Worm (Caenorhabditis elegans) whole organism, mixed stage, embryonic: Measurements from ENCODE around the gene cyp-33C5.

Experiments
- M03D4.4 ChIP-seq: sonication (generic microtip); optimal IDR thresholded peaks from 2 replicates; lab custom pipeline; 2017; ENCODE audit warnings: mild to moderate bottlenecking, missing genetic modification characterization, missing compliant biosample characterization
- bed-3 ChIP-seq: fragments of 200-800 bp; sonication (Bioruptor generic); optimal IDR thresholded peaks from 3 replicates; lab custom pipeline; 2018; ENCODE audit warnings: mild to moderate bottlenecking, missing genetic modification characterization, moderate library complexity, missing compliant biosample characterization
- blmp-1 ChIP-seq: fragments of 150-350 bp; optimal IDR thresholded peaks from 2 replicates; lab custom pipeline; 2014; ENCODE audit warnings: missing biosample characterization, missing genetic modification characterization
- ceh-39 ChIP-seq: fragments of 150-350 bp; optimal IDR thresholded peaks from 2 replicates; lab custom pipeline; 2014; ENCODE audit warnings: missing biosample characterization, missing genetic modification characterization
- ceh-43 ChIP-seq: fragments of 200-800 bp; sonication (Bioruptor generic); optimal IDR thresholded peaks from 2 replicates; lab custom pipeline; 2018; ENCODE audit warnings: mild to moderate bottlenecking, missing genetic modification characterization, moderate library complexity, missing compliant biosample characterization
- ceh-83 ChIP-seq: fragments of 200-800 bp; sonication (Bioruptor generic); optimal IDR thresholded peaks from 2 replicates; lab custom pipeline; 2018; ENCODE audit warnings: mild to moderate bottlenecking, missing genetic modification characterization, missing compliant biosample characterization
- ces-1 ChIP-seq: fragments of 150-350 bp; optimal IDR thresholded peaks from 2 replicates; lab custom pipeline; 2014; ENCODE audit warnings: missing biosample characterization, missing genetic modification reagents, missing genetic modification characterization
- cnd-1 ChIP-seq: fragments of 200-800 bp; sonication (Bioruptor generic); optimal IDR thresholded peaks from 2 replicates; lab custom pipeline; 2018; ENCODE audit warnings: mild to moderate bottlenecking, missing genetic modification characterization, missing compliant biosample characterization
- drap-1 ChIP-seq: fragments of 200-800 bp; sonication (Bioruptor generic); optimal IDR thresholded peaks from 3 replicates; lab custom pipeline; 2018; ENCODE audit warnings: mild to moderate bottlenecking, missing genetic modification characterization, missing compliant biosample characterization
- elt-1 ChIP-seq: sonication (generic microtip); optimal IDR thresholded peaks from 2 replicates; lab custom pipeline; 2017; ENCODE audit warnings: missing genetic modification characterization, mild to moderate bottlenecking, missing compliant biosample characterization, antibody characterized with exemption, moderate library complexity, borderline replicate concordance; ENCODE audit not compliant: insufficient read depth
- elt-3 ChIP-seq: fragments of 150-350 bp; optimal IDR thresholded peaks from 2 replicates; lab custom pipeline; 2014; ENCODE audit warnings: missing biosample characterization, missing genetic modification characterization
- flh-1 ChIP-seq: fragments of 200-800 bp; sonication (Bioruptor generic); optimal IDR thresholded peaks from 2 replicates; lab custom pipeline; 2018; ENCODE audit warnings: mild to moderate bottlenecking, missing genetic modification characterization, moderate library complexity, missing compliant biosample characterization
- ham-2 ChIP-seq: fragments of 200-800 bp; sonication (Bioruptor generic); optimal IDR thresholded peaks from 2 replicates; lab custom pipeline; 2018; ENCODE audit warnings: mild to moderate bottlenecking, missing genetic modification characterization, missing compliant biosample characterization
- hlh-1 ChIP-seq: fragments of 150-350 bp; optimal IDR thresholded peaks from 2 replicates; lab custom pipeline; 2014; ENCODE audit warnings: missing biosample characterization, missing genetic modification reagents, missing genetic modification characterization
- lin-13 ChIP-seq: fragments of 150-350 bp; optimal IDR thresholded peaks from 2 replicates; lab custom pipeline; 2014; ENCODE audit warnings: missing biosample characterization, missing genetic modification characterization
- lin-32 ChIP-seq: fragments of 200-800 bp; sonication (Bioruptor generic); optimal IDR thresholded peaks from 2 replicates; lab custom pipeline; 2018; ENCODE audit warnings: mild to moderate bottlenecking, missing genetic modification characterization, missing compliant biosample characterization
- mab-5 ChIP-seq: fragments of 150-350 bp; optimal IDR thresholded peaks from 2 replicates; lab custom pipeline; 2014; ENCODE audit warnings: missing biosample characterization, missing genetic modification characterization
- mep-1 ChIP-seq: fragments of 150-350 bp; optimal IDR thresholded peaks from 2 replicates; lab custom pipeline; 2017; ENCODE audit warnings: missing biosample characterization, missing genetic modification reagents, missing genetic modification characterization, inconsistent platforms
- nhr-12 ChIP-seq: fragments of 150-350 bp; optimal IDR thresholded peaks from 2 replicates; lab custom pipeline; 2014; ENCODE audit warnings: missing biosample characterization, missing genetic modification characterization
- nhr-2 ChIP-seq: fragments of 150-350 bp; optimal IDR thresholded peaks from 2 replicates; lab custom pipeline; 2014; ENCODE audit warnings: missing biosample characterization, missing genetic modification characterization
- nhr-28 ChIP-seq: fragments of 150-350 bp; optimal IDR thresholded peaks from 2 replicates; lab custom pipeline; 2014; ENCODE audit warnings: missing biosample characterization, missing genetic modification characterization
- nhr-76 ChIP-seq: sonication (generic microtip); optimal IDR thresholded peaks from 2 replicates; lab custom pipeline; 2017; ENCODE audit warnings: missing biosample characterization, missing genetic modification characterization
- sem-2 ChIP-seq: fragments of 200-800 bp; sonication (Bioruptor generic); optimal IDR thresholded peaks from 2 replicates; lab custom pipeline; 2018; ENCODE audit warnings: mild to moderate bottlenecking, missing genetic modification characterization, missing compliant biosample characterization
- snpc-4 ChIP-seq: fragments of 150-350 bp; optimal IDR thresholded peaks from 2 replicates; lab custom pipeline; 2014; ENCODE audit warnings: missing biosample characterization, missing genetic modification characterization
- sptf-1 ChIP-seq: sonication (generic microtip); optimal IDR thresholded peaks from 2 replicates; lab custom pipeline; 2017; ENCODE audit warnings: mild to moderate bottlenecking, missing genetic modification characterization, moderate library complexity, missing compliant biosample characterization
- tbx-8 ChIP-seq: fragments of 200-800 bp; sonication (Bioruptor generic); optimal IDR thresholded peaks from 2 replicates; lab custom pipeline; 2018; ENCODE audit warnings: mild to moderate bottlenecking, missing genetic modification characterization, moderate library complexity, missing compliant biosample characterization
- unc-120 ChIP-seq: sonication (generic microtip); optimal IDR thresholded peaks from 2 replicates; lab custom pipeline; 2017; ENCODE audit warnings: missing genetic modification characterization, missing compliant biosample characterization; ENCODE audit not compliant: poor library complexity, severe bottlenecking
- unc-39 ChIP-seq: fragments of 150-350 bp; optimal IDR thresholded peaks from 2 replicates; lab custom pipeline; 2014; ENCODE audit warnings: missing biosample characterization, missing genetic modification characterization
- unc-62 ChIP-seq: fragments of 150-350 bp; optimal IDR thresholded peaks from 2 replicates; lab custom pipeline; 2014; ENCODE audit warnings: missing biosample characterization, missing genetic modification reagents, missing genetic modification characterization
- zip-8 ChIP-seq: fragments of 150-350 bp; optimal IDR thresholded peaks from 2 replicates; lab custom pipeline; 2014; ENCODE audit warnings: missing biosample characterization, missing genetic modification characterization
- ztf-11 ChIP-seq: fragments of 150-350 bp; optimal IDR thresholded peaks from 2 replicates; lab custom pipeline; 2014; ENCODE audit warnings: missing biosample characterization, missing genetic modification characterization

Gene cyp-33C5

DNA sequence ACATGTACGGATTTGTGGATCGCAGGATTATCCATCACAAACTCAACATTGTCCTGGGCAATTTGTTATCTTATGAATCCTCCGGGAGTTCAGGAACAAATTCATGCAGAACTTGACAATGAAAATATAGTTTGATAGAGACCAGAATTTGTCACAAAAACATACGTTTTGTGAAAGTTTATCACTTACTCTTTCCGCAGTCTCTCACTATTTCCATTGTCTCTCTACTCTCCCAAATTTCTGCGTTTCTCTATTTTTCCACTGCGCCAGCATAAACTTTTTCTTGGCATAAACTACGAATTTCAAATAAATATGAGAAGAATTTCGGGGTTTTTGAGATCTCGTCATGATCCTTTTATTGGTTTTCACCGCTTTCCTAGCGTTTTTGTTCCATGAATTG lies 2.2 kb upstream of the cyp-33C5 start, which contains the start of gene cyp-33C3:
cyp-33C3 (plus strand) TSS at position 149 of the 400 bp plus-strand sequence.
- no peak for TF ChIP-seq nhr-12
- no peak for TF ChIP-seq cnd-1 (tag; lab: Kevin White, UChicago)
- TF ChIP-seq bed-3 (GFP tag; lab: Kevin White, UChicago): no peak
- TF ChIP-seq nhr-2 (tag; lab: Kevin White, UChicago): no peak
- no peak for TF ChIP-seq blmp-1 (tag; lab: Kevin White, UChicago)
- TF ChIP-seq ceh-39 (tag; lab: Kevin White, UChicago): no peak
- TF ChIP-seq elt-1: no peak
- no peak for TF ChIP-seq nhr-76 (tag; lab: Kevin White, UChicago)
- TF ChIP-seq mep-1: no peak
- no peak for TF ChIP-seq elt-3 (tag; lab: Kevin White, UChicago)
- no peak for TF ChIP-seq nhr-28 (tag; lab: Kevin White, UChicago)
- TF ChIP-seq ces-1: no peak
- TF ChIP-seq drap-1 (GFP tag; lab: Kevin White, UChicago): no peak
- TF ChIP-seq unc-39: no peak
- no peak for TF ChIP-seq unc-120
- no peak for TF ChIP-seq zip-8
- no peak for TF ChIP-seq ztf-11 (tag; lab: Kevin White, UChicago)
- TF ChIP-seq tbx-8 (GFP tag; lab: Kevin White, UChicago): no peak

- TF ChIP-seq blmp-1 (tag; lab: Kevin White, UChicago): no peak
- TF ChIP-seq hlh-1: no peak
- TF ChIP-seq ham-2 (GFP tag; lab: Kevin White, UChicago): no peak
- no peak for TF ChIP-seq cnd-1 (tag; lab: Kevin White, UChicago)
- no peak for TF ChIP-seq elt-1
- no peak for TF ChIP-seq ceh-43 (GFP tag; lab: Kevin White, UChicago)
- no peak for TF ChIP-seq sptf-1 (tag; lab: Kevin White, UChicago)
- no peak for TF ChIP-seq nhr-76 (tag; lab: Kevin White, UChicago)
- no peak for TF ChIP-seq ztf-11 (tag; lab: Kevin White, UChicago)
- no peak for TF ChIP-seq snpc-4
Observed at ce11 chrV:2249310-2249709, 4.5 kb downstream of the cyp-33C5 start, which contains the start of gene cyp-33C6. Gene cyp-33C6, minus strand, starts transcription at chrV:2249410.

ce11 chrV:2250126-2250590 lies 5.4 kb downstream of the cyp-33C5 start, which contains the start of gene cyp-33C7:
Gene cyp-33C7, plus strand, starts transcription at chrV:2250540.
- TF ChIP-seq ces-1 (no peak), tbx-8 (GFP tag; lab: Kevin White, UChicago) (no peak), ham-2 (GFP tag; lab: Kevin White, UChicago) (no peak), snpc-4 (no peak), blmp-1 (tag; lab: Kevin White, UChicago) (no peak), flh-1 (GFP tag; lab: Kevin White, UChicago) (no peak), unc-62 (GFP tag; lab: Kevin White, UChicago) (no peak), ztf-11 (tag; lab: Kevin White, UChicago) (no peak), nhr-12 (no peak), nhr-76 (tag; lab: Kevin White, UChicago) (no peak), ceh-39 (tag; lab: Kevin White, UChicago) (no peak), cnd-1 (tag; lab: Kevin White, UChicago) (no peak), ceh-43 (GFP tag; lab: Kevin White, UChicago) (no peak), unc-39 (no peak), mab-5 (no peak), lin-13 (no peak), lin-32 (GFP tag; lab: Kevin White, UChicago) (no peak), ceh-83 (GFP tag; lab: Kevin White, UChicago) (no peak)
- TF ChIP-seq, all 35 proteins: peak for 0

DNA sequence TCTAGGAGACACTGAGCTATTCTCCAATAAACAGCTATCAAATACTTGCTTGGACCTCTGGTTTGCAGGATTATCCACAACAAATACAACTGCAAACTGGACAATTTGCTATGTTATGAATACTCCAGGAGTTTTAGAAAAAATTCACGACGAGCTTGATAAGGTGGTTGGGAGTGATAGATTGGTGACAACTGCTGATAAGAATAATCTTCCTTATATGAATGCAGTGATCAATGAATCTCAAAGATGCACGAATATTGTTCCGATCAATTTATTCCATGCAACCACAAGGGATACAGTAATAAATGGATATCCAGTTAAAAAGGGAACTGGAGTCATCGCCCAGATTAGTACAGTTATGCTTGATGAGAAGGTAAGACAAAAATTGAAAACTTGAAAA lies 7.0 kb downstream of the cyp-33C5 start:
- TF ChIP-seq lin-13 (no peak), sem-2 (no peak), M03D4.4 (tag; lab: Kevin White, UChicago) (no peak), mab-5 (no peak)

DNA sequence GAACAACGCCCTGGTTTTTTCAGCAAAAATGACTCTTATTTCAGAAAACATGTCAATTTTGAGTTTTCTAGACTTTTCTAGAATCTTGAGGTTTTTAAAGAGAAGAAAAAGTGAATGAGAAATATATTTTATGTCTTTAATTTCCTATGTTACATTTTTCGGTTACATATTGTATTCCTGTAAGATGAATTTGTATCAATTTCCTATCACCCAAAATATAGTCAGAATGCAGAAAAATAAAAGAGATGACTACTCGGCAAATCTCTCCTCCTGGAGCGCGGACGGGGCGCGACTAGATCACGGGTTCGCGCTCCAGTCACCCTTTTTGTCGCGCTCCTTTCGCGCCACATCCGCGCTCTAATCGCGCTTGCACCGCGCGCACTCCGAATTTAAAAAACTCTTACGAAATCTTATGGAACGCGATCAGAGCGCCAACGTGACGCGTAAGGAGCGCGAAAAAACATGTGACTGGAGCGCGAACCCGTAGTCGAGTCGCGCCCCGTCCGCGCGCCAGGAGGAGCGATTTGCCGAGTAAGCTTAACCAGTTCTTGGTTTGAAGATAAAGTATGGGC lies 9.8 kb downstream of the cyp-33C5 start, which contains the start of gene str-253:
str-253 (minus strand) TSS at position 51 of the 572 bp plus-strand sequence.
- TF ChIP-seq ham-2 (GFP tag; lab: Kevin White, UChicago) (no peak), ceh-43 (GFP tag; lab: Kevin White, UChicago) (no peak), nhr-12 (no peak), lin-13 (no peak), elt-3 (tag; lab: Kevin White, UChicago) (no peak), M03D4.4 (tag; lab: Kevin White, UChicago) (no peak), blmp-1 (tag; lab: Kevin White, UChicago) (no peak), snpc-4 (no peak), ceh-39 (tag; lab: Kevin White, UChicago) (no peak), tbx-8 (GFP tag; lab: Kevin White, UChicago) (no peak), nhr-28 (tag; lab: Kevin White, UChicago) (no peak), nhr-2 (tag; lab: Kevin White, UChicago) (no peak), drap-1 (GFP tag; lab: Kevin White, UChicago) (no peak)
